Fruit fly (Drosophila melanogaster): ENCODE data around the gene Nf-YC.

Nf-YC gene

DNA sequence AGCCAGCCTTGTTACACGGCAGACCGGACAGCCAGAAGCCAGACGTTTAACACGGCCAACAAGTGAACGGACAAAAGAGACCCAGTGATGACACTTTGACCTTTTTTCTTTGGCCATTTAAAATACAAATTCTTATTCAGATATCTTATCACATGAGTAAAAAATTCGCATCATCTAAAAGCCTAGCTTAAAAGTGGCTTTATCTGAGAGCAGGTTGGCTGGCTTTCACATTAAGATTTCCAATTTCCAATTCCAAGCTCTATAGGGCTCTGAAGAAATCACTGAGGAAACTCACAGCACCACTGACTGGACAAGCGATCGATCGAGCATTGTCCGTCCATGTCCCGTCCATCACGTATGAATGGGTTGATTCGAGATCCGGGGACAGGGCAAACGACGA lies 45.1 kb downstream of the Nf-YC start (continued):
- TF ChIP-seq Hr39 (GFP tag; optimal IDR thresholded peaks at IDR 0.05), result no peak
- no peak for TF ChIP-seq Sox14 (GFP tag; optimal IDR thresholded peaks at IDR 0.05)
- peak in 1 of 2 experiments; percentile 21 for TF ChIP-seq ss (GFP tag; optimal IDR thresholded peaks at IDR 0.05)
- TF ChIP-seq CG31627 (GFP tag; optimal IDR thresholded peaks at IDR 0.05), result no peak
- no peak for TF ChIP-seq CG15336 (GFP tag; IDR thresholded peaks at IDR 0.05)
- TF ChIP-seq spab (GFP tag; optimal IDR thresholded peaks at IDR 0.05), result peak; percentile 16
- TF ChIP-seq CG6276 (GFP tag; optimal IDR thresholded peaks at IDR 0.05), result no peak
- TF ChIP-seq topi (GFP tag; optimal IDR thresholded peaks at IDR 0.05), result peak; percentile 3
- no peak for TF ChIP-seq lz (GFP tag; optimal IDR thresholded peaks at IDR 0.05)
- TF ChIP-seq CG6854 (GFP tag; optimal IDR thresholded peaks at IDR 0.05), result no peak
- TF ChIP-seq CG3032 (tag; optimal IDR thresholded peaks at IDR 0.05), result peak; percentile 25
- no peak for TF ChIP-seq CG32006 (GFP tag; optimal IDR thresholded peaks at IDR 0.05)
- TF ChIP-seq CG8319 (GFP tag; optimal IDR thresholded peaks at IDR 0.05), result no peak
- peak; percentile 1 for TF ChIP-seq achi (GFP tag; optimal IDR thresholded peaks at IDR 0.05)
- TF ChIP-seq CG6808 (GFP tag; optimal IDR thresholded peaks at IDR 0.05), result peak; percentile 21
- no peak for TF ChIP-seq Met (GFP tag; optimal IDR thresholded peaks at IDR 0.05)
- TF ChIP-seq cyc (GFP tag; optimal IDR thresholded peaks at IDR 0.05), result no peak
- TF ChIP-seq salr (GFP tag; optimal IDR thresholded peaks at IDR 0.05), result no peak
- no peak for TF ChIP-seq CG6163 (GFP tag; IDR thresholded peaks at IDR 0.05)
- TF ChIP-seq Hr38 (GFP tag; optimal IDR thresholded peaks at IDR 0.05), result no peak
- no peak for TF ChIP-seq net (GFP tag; optimal IDR thresholded peaks at IDR 0.05)
- no peak for TF ChIP-seq CG34406 (GFP tag; optimal IDR thresholded peaks at IDR 0.05)
- TF ChIP-seq svp (GFP tag), result peak; percentile 70
- TF ChIP-seq Eip78C (GFP tag), result peak; percentile 65
- no peak for TF ChIP-seq dac (GFP tag; optimal IDR thresholded peaks at IDR 0.05)
- TF ChIP-seq Lpt (GFP tag; optimal IDR thresholded peaks at IDR 0.05), result no peak
- TF ChIP-seq CG7368 (GFP tag; optimal IDR thresholded peaks at IDR 0.05), result no peak

DNA sequence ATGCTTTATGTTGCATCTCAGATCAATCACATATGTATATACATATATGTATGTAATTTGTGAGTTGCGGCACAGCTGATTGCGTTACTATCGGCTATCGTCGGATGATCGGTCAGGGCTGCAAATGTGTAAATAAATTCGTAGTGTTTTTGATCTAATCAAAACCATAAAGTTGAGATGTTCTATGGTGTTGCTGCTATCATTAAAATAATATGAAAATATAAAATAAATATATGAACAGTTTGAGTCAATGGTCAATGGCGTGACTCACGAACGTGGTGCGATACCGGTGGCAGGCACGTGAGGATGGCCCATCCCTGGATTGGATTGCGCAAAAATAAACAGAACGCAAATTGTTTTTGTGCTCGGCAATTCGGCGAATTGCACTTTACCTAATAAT lies 49.8 kb downstream of the Nf-YC start, which contains the start of gene Coq7:
Gene Coq7, plus strand, starts transcription at position 302 of the 400 bp plus-strand sequence.
- no peak for TF ChIP-seq fkh (GFP tag; optimal IDR thresholded peaks at IDR 0.05)
- TF ChIP-seq CG32006 (GFP tag; optimal IDR thresholded peaks at IDR 0.05), result peak; percentile 81
- TF ChIP-seq esn (GFP tag; optimal IDR thresholded peaks at IDR 0.05), result peak; percentile 81
- peak; percentile 75 for TF ChIP-seq CG1621 (tag; optimal IDR thresholded peaks at IDR 0.05)
- TF ChIP-seq CG3919 (GFP tag; optimal IDR thresholded peaks at IDR 0.05), result peak; percentile 85
- TF ChIP-seq acj6 (GFP tag; optimal IDR thresholded peaks at IDR 0.05), result peak; percentile 86
- peak; percentile 68 for TF ChIP-seq CG34406 (GFP tag; optimal IDR thresholded peaks at IDR 0.05)
- no peak for TF ChIP-seq net (GFP tag; optimal IDR thresholded peaks at IDR 0.05)
- TF ChIP-seq svp (GFP tag), result peak; percentile 90
- peak; percentile 72 for TF ChIP-seq Lpt (GFP tag; optimal IDR thresholded peaks at IDR 0.05)
- no peak for TF ChIP-seq ss (GFP tag; optimal IDR thresholded peaks at IDR 0.05)
- peak; percentile 68 for TF ChIP-seq Ets21C (GFP tag; optimal IDR thresholded peaks at IDR 0.05)
- peak; percentile 65 for TF ChIP-seq dac (GFP tag; optimal IDR thresholded peaks at IDR 0.05)
- peak; percentile 93 for TF ChIP-seq Eip78C (GFP tag)
- TF ChIP-seq Eip93F (GFP tag; optimal IDR thresholded peaks at IDR 0.05), result peak; percentile 88
- peak; percentile 69 for TF ChIP-seq CG7368 (GFP tag; optimal IDR thresholded peaks at IDR 0.05)
- no peak for TF ChIP-seq pdm3 (GFP tag; optimal IDR thresholded peaks at IDR 0.05)
- TF ChIP-seq topi (GFP tag; optimal IDR thresholded peaks at IDR 0.05), result no peak
- peak; percentile 76 for TF ChIP-seq CG11902 (GFP tag; optimal IDR thresholded peaks at IDR 0.05)
- no peak for TF ChIP-seq CG4318 (GFP tag; optimal IDR thresholded peaks at IDR 0.05)
- no peak for TF ChIP-seq fd85E (GFP tag; optimal IDR thresholded peaks at IDR 0.05)
- TF ChIP-seq CG8119 (GFP tag; IDR thresholded peaks at IDR 0.05), result peak; percentile 69
- TF ChIP-seq salr (GFP tag; optimal IDR thresholded peaks at IDR 0.05), result peak in 1 of 2 experiments; percentile 66
- peak; percentile 82 for TF ChIP-seq CG10631 (GFP tag; optimal IDR thresholded peaks at IDR 0.05)
- TF ChIP-seq Gug (GFP tag; IDR thresholded peaks at IDR 0.05), result peak; percentile 81
- peak; percentile 83 for TF ChIP-seq CG3032 (tag; optimal IDR thresholded peaks at IDR 0.05)
- peak; percentile 91 for TF ChIP-seq CG6163 (GFP tag; IDR thresholded peaks at IDR 0.05)
- peak; percentile 78 for TF ChIP-seq CG15336 (GFP tag; IDR thresholded peaks at IDR 0.05)
- TF ChIP-seq CG11294 (GFP tag; IDR thresholded peaks at IDR 0.05), result peak; percentile 74
- no peak for TF ChIP-seq CG6276 (GFP tag; optimal IDR thresholded peaks at IDR 0.05)
- TF ChIP-seq Ets96B (tag; optimal IDR thresholded peaks at IDR 0.05), result peak; percentile 78
- TF ChIP-seq CG9139 (GFP tag; optimal IDR thresholded peaks at IDR 0.05), result peak; percentile 50
- TF ChIP-seq cyc (GFP tag; optimal IDR thresholded peaks at IDR 0.05), result peak; percentile 76
- TF ChIP-seq Sox15 (GFP tag; optimal IDR thresholded peaks at IDR 0.05), result peak; percentile 77
- TF ChIP-seq Hr39 (GFP tag; optimal IDR thresholded peaks at IDR 0.05), result no peak
- peak; percentile 71 for TF ChIP-seq CG31627 (GFP tag; optimal IDR thresholded peaks at IDR 0.05)
- TF ChIP-seq CG6792 (GFP tag; optimal IDR thresholded peaks at IDR 0.05), result peak; percentile 79
- TF ChIP-seq eg (GFP tag; IDR thresholded peaks at IDR 0.05), result peak; percentile 90
- TF ChIP-seq Smox (GFP tag; optimal IDR thresholded peaks at IDR 0.05), result no peak
- peak; percentile 60 for TF ChIP-seq CG8319 (GFP tag; optimal IDR thresholded peaks at IDR 0.05)
- no peak for TF ChIP-seq CG16779 (tag; optimal IDR thresholded peaks at IDR 0.05)
